Fruit fly (Drosophila melanogaster) whole organism, embryonic: ENCODE results near the gene CG3032.

ENCODE experiments used
- Atf-2 ChIP-seq: fragments of 200-800 bp; sonication (Bioruptor generic); optimal IDR thresholded peaks from 2 replicates; lab custom pipeline; 2016; ENCODE audit warnings: missing biosample characterization, missing genetic modification characterization
- Bdp1 ChIP-seq: fragments of 200-800 bp; sonication (Bioruptor generic); optimal IDR thresholded peaks from 3 replicates; lab custom pipeline; 2016; ENCODE audit warnings: missing biosample characterization, missing genetic modification characterization
- CG12659 ChIP-seq: fragments of 200-800 bp; sonication (Bioruptor generic); optimal IDR thresholded peaks from 3 replicates; lab custom pipeline; 2017; ENCODE audit warnings: mild to moderate bottlenecking, missing biosample characterization, missing genetic modification reagents, missing genetic modification characterization
- CG1602 ChIP-seq: fragments of 200-800 bp; sonication (Bioruptor generic); optimal IDR thresholded peaks from 3 replicates; lab custom pipeline; 2016; ENCODE audit warnings: missing biosample characterization, missing genetic modification characterization
- CG16813 ChIP-seq: fragments of 200-800 bp; sonication (Bioruptor generic); IDR thresholded peaks from 3 replicates; pipeline ENCODE4 v1.3.6; 2022; ENCODE audit warnings: missing biosample characterization, missing genetic modification characterization; ENCODE audit not compliant: partially characterized antibody
- CG17328 ChIP-seq: fragments of 200-800 bp; sonication (Bioruptor generic); IDR thresholded peaks from 2 replicates; pipeline ENCODE4 v1.3.6; 2022; ENCODE audit warnings: missing biosample characterization, missing genetic modification characterization
- CG2116 ChIP-seq: fragments of 200-800 bp; sonication (Bioruptor generic); optimal IDR thresholded peaks from 3 replicates; lab custom pipeline; 2018; ENCODE audit warnings: missing biosample characterization, mild to moderate bottlenecking, missing genetic modification characterization
- CG2712 ChIP-seq: fragments of 200-800 bp; optimal IDR thresholded peaks from 3 replicates; lab custom pipeline; 2019; ENCODE audit warnings: missing biosample characterization, mild to moderate bottlenecking, missing genetic modification characterization, moderate library complexity
- CG6254 ChIP-seq: fragments of 200-800 bp; sonication (Bioruptor generic); optimal IDR thresholded peaks from 3 replicates; lab custom pipeline; 2017; ENCODE audit warnings: mild to moderate bottlenecking, missing biosample characterization, missing genetic modification reagents, missing genetic modification characterization
- CG8388 ChIP-seq: fragments of 200-800 bp; sonication (Bioruptor generic); optimal IDR thresholded peaks from 2 replicates; lab custom pipeline; 2019; ENCODE audit warnings: missing biosample characterization, mild to moderate bottlenecking, missing genetic modification characterization, moderate library complexity
- CG8478 ChIP-seq: fragments of >200 bp; optimal IDR thresholded peaks from 2 replicates; lab custom pipeline; 2018
- CrebB ChIP-seq: fragments of 200-800 bp; sonication (Bioruptor generic); optimal IDR thresholded peaks from 3 replicates; lab custom pipeline; 2018; ENCODE audit warnings: missing biosample characterization, mild to moderate bottlenecking, missing genetic modification characterization
- Deaf1 ChIP-seq: fragments of 200-800 bp; optimal IDR thresholded peaks from 3 replicates; lab custom pipeline; 2019; ENCODE audit warnings: missing biosample characterization, mild to moderate bottlenecking, missing genetic modification characterization, moderate library complexity
- Dip2 ChIP-seq: fragments of 200-800 bp; sonication (Bioruptor generic); IDR thresholded peaks from 2 replicates; pipeline ENCODE4 v1.3.6; 2022; ENCODE audit warnings: missing biosample characterization, missing genetic modification characterization
- Dp ChIP-seq: fragments of 200-800 bp; sonication (Bioruptor generic); optimal IDR thresholded peaks from 2 replicates; lab custom pipeline; 2018; ENCODE audit warnings: missing biosample characterization, mild to moderate bottlenecking, missing genetic modification characterization, moderate library complexity
- Drgx ChIP-seq: fragments of 200-800 bp; sonication (Bioruptor generic); IDR thresholded peaks from 2 replicates; pipeline ENCODE4 v1.3.6; 2022; ENCODE audit warnings: missing biosample characterization, missing genetic modification characterization
- Nf-YC ChIP-seq: fragments of 200-800 bp; optimal IDR thresholded peaks from 3 replicates; lab custom pipeline; 2019; ENCODE audit warnings: missing biosample characterization, mild to moderate bottlenecking, missing genetic modification characterization, moderate library complexity
- Oli ChIP-seq: fragments of 200-800 bp; sonication (Bioruptor generic); optimal IDR thresholded peaks from 2 replicates; lab custom pipeline; 2018; ENCODE audit warnings: missing biosample characterization, mild to moderate bottlenecking, missing genetic modification characterization, moderate library complexity
- Sox102F ChIP-seq: fragments of 200-800 bp; sonication (Bioruptor generic); optimal IDR thresholded peaks from 2 replicates; lab custom pipeline; 2018; ENCODE audit warnings: missing biosample characterization, mild to moderate bottlenecking, missing genetic modification characterization, moderate library complexity
- Spps ChIP-seq: fragments of 200-800 bp; sonication (Bioruptor generic); optimal IDR thresholded peaks from 2 replicates; lab custom pipeline; 2018; ENCODE audit warnings: missing biosample characterization, mild to moderate bottlenecking, missing genetic modification characterization
- Ssrp ChIP-seq: fragments of 200-800 bp; sonication (Bioruptor generic); optimal IDR thresholded peaks from 2 replicates; lab custom pipeline; 2018; ENCODE audit warnings: missing biosample characterization, mild to moderate bottlenecking, missing genetic modification characterization, moderate library complexity
- Stat92E ChIP-seq, 3 experiments: fragments of >200 bp in 2 of 3; fragments of 200-800 bp in 1 of 3; sonication (Bioruptor generic) in 1 of 3; optimal IDR thresholded peaks; 2 replicates each; lab custom pipeline; 2017 to 2019; ENCODE audit warnings: missing biosample characterization in 3 of 3, missing genetic modification characterization in 3 of 3, mild to moderate bottlenecking in 1 of 3, moderate library complexity in 1 of 3
- amos ChIP-seq: fragments of 200-800 bp; sonication (Bioruptor generic); IDR thresholded peaks from 2 replicates; pipeline ENCODE4 v1.3.6; 2022; ENCODE audit warnings: missing biosample characterization, missing genetic modification characterization; ENCODE audit not compliant: partially characterized antibody
- btn ChIP-seq: fragments of 200-800 bp; sonication (Bioruptor generic); optimal IDR thresholded peaks from 2 replicates; lab custom pipeline; 2016; ENCODE audit warnings: missing biosample characterization, missing genetic modification characterization
- chinmo ChIP-seq: fragments of 200-800 bp; sonication (Bioruptor generic); IDR thresholded peaks from 4 replicates; pipeline ENCODE4 v1.3.6; 2022; ENCODE audit warnings: missing biosample characterization, missing genetic modification characterization; ENCODE audit not compliant: partially characterized antibody
- dan ChIP-seq: fragments of 200-800 bp; sonication (Bioruptor generic); IDR thresholded peaks from 2 replicates; pipeline ENCODE4 v1.3.6; 2022; ENCODE audit warnings: missing biosample characterization, missing genetic modification characterization
- fru ChIP-seq: fragments of >200 bp; optimal IDR thresholded peaks from 2 replicates; lab custom pipeline; 2017
- h ChIP-seq: fragments of >200 bp; optimal IDR thresholded peaks from 2 replicates; lab custom pipeline; 2017
- inv ChIP-seq: fragments of 200-800 bp; sonication (Bioruptor generic); IDR thresholded peaks from 2 replicates; pipeline ENCODE4 v1.3.6; 2022; ENCODE audit warnings: missing biosample characterization, missing genetic modification characterization; ENCODE audit not compliant: partially characterized antibody
- nerfin-2 ChIP-seq: fragments of 200-800 bp; sonication (Bioruptor generic); IDR thresholded peaks from 2 replicates; pipeline ENCODE4 v1.3.6; 2022; ENCODE audit warnings: missing biosample characterization, missing genetic modification characterization; ENCODE audit not compliant: partially characterized antibody
- pan ChIP-seq, 4 experiments: fragments of >200 bp in 3 of 4; fragments of 200-800 bp in 1 of 4; sonication (Bioruptor generic) in 1 of 4; optimal IDR thresholded peaks in 3 of 4; IDR thresholded peaks in 1 of 4; 2 replicates each; pipeline versions ENCODE4 v1.3.6 to Lab custom; 2017 to 2022; ENCODE audit warnings: missing biosample characterization in 2 of 4, missing genetic modification characterization in 2 of 4, mixed read lengths in 1 of 4
- pita ChIP-seq: fragments of 200-800 bp; sonication (Bioruptor generic); optimal IDR thresholded peaks from 2 replicates; lab custom pipeline; 2017; ENCODE audit warnings: missing biosample characterization, mild to moderate bottlenecking, missing genetic modification characterization
- prd ChIP-seq, 3 experiments: fragments of >200 bp in 2 of 3; fragments of 200-800 bp in 1 of 3; sonication (Bioruptor generic) in 1 of 3; optimal IDR thresholded peaks in 2 of 3; IDR thresholded peaks in 1 of 3; 2 replicates in 2 of 3; 3 replicates in 1 of 3; pipeline versions ENCODE4 v1.3.6 to Lab custom; 2017 to 2022; ENCODE audit warnings: missing biosample characterization in 1 of 3, missing genetic modification characterization in 1 of 3
- scrt ChIP-seq: fragments of 200-800 bp; sonication (Bioruptor generic); optimal IDR thresholded peaks from 2 replicates; lab custom pipeline; 2018; ENCODE audit warnings: missing biosample characterization, mild to moderate bottlenecking, missing genetic modification characterization, moderate library complexity
- sens-2 ChIP-seq: fragments of 200-800 bp; sonication (Bioruptor generic); IDR thresholded peaks from 2 replicates; pipeline ENCODE4 v1.3.6; 2022; ENCODE audit warnings: missing biosample characterization, missing genetic modification characterization
- so ChIP-seq: fragments of 200-800 bp; sonication (Bioruptor generic); IDR thresholded peaks from 3 replicates; pipeline ENCODE4 v1.3.6; 2022; ENCODE audit warnings: missing biosample characterization, missing genetic modification characterization
- sr ChIP-seq: fragments of 200-800 bp; sonication (Bioruptor generic); IDR thresholded peaks from 3 replicates; pipeline ENCODE4 v1.3.6; 2022; ENCODE audit warnings: missing biosample characterization, missing genetic modification characterization
- sug ChIP-seq: fragments of 200-800 bp; optimal IDR thresholded peaks from 2 replicates; lab custom pipeline; 2019; ENCODE audit warnings: missing biosample characterization, mild to moderate bottlenecking, missing genetic modification characterization, moderate library complexity
- tap ChIP-seq: fragments of 200-800 bp; optimal IDR thresholded peaks from 3 replicates; lab custom pipeline; 2019; ENCODE audit warnings: missing biosample characterization, mild to moderate bottlenecking, missing genetic modification characterization, moderate library complexity
- tin ChIP-seq: fragments of 200-800 bp; sonication (Bioruptor generic); optimal IDR thresholded peaks from 3 replicates; lab custom pipeline; 2016; ENCODE audit warnings: missing biosample characterization, missing genetic modification characterization
- wor ChIP-seq: fragments of 200-800 bp; sonication (Bioruptor generic); IDR thresholded peaks from 2 replicates; pipeline ENCODE4 v1.3.6; 2022; ENCODE audit warnings: missing biosample characterization, missing genetic modification characterization

Gene CG3032

DNA sequence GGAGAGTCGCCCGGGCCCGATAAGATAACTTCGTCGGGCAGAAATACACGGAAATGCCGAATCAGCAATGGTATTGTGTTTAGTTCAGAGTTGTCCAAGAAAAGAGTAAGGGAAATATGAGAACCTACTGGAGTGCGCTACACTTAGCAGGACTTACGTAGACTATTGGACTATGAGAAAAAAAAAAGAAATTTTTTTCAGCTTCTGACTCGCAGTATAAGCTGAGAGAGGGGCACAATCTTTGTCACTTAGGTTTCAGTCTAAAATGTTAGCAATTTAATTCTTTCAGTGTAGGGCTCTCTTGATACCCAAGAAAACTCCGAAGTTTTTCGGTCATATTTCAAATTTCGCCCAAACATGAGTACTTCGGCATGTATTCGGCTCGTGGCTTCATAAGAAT lies 19.9 kb downstream of the CG3032 start (continued):
- TF ChIP-seq sr (GFP tag; lab: Robert Waterston, UW) (peak; percentile 51; the same call in 1 of the 3 replicates), Nf-YC (tag; lab: Kevin White, UChicago) (no peak), Oli (tag; lab: Kevin White, UChicago) (peak; percentile 70), btn (GFP tag; lab: Kevin White, UChicago) (peak; percentile 35), Dip2 (GFP tag; lab: Robert Waterston, UW) (no peak), fru (lab: Kevin White, UChicago) (no peak), Atf-2 (GFP tag; lab: Kevin White, UChicago) (peak; percentile 46), CG1602 (GFP tag; lab: Kevin White, UChicago) (peak; percentile 56), CG6254 (GFP tag; lab: Kevin White, UChicago) (no peak), dan (GFP tag; lab: Robert Waterston, UW) (0 out of 2 replicates have a peak, but pooled peaks have one; percentile 22), h (no peak), CG2116 (GFP tag; lab: Kevin White, UChicago) (peak; percentile 13), Bdp1 (GFP tag; lab: Kevin White, UChicago) (peak; percentile 56), nerfin-2 (GFP tag; lab: Robert Waterston, UW) (no peak), inv (GFP tag; lab: Robert Waterston, UW) (no peak), sens-2 (GFP tag; lab: Robert Waterston, UW) (peak; percentile 72; the same call in 1 of the 2 replicates), so (GFP tag; lab: Robert Waterston, UW) (peak; percentile 77; the same call in 2 of the 3 replicates), CG17328 (peak; percentile 77), pita (GFP tag; lab: Kevin White, UChicago) (no peak), wor (GFP tag; lab: Robert Waterston, UW) (peak; percentile 63), Sox102F (GFP tag; lab: Kevin White, UChicago) (peak; percentile 76), CG8478 (lab: Kevin White, UChicago) (no peak), scrt (GFP tag; lab: Kevin White, UChicago) (peak; percentile 55), CG16813 (GFP tag; lab: Robert Waterston, UW) (no peak), CG8388 (GFP tag; lab: Kevin White, UChicago) (peak; percentile 48), pan (optimal IDR thresholded peaks at IDR 0.05; lab: Kevin White, UChicago) (no peak), pan (GFP tag; optimal IDR thresholded peaks at IDR 0.05 in 1 of 2, IDR thresholded peaks at IDR 0.05 in 1 of 2) (peak in 1 of 2 experiments; percentile 85), prd (optimal IDR thresholded peaks at IDR 0.05; lab: Kevin White, UChicago) (no peak), prd (GFP tag; IDR thresholded peaks at IDR 0.05; lab: Robert Waterston, UW) (peak; percentile 90), tin (GFP tag; lab: Kevin White, UChicago) (peak; percentile 55), Spps (no peak), Dp (no peak), Stat92E (GFP tag; optimal IDR thresholded peaks at IDR 0.05; lab: Kevin White, UChicago) (no peak), CG2712 (tag; lab: Kevin White, UChicago) (peak; percentile 55), CrebB (tag; lab: Kevin White, UChicago) (peak; percentile 49), Ssrp (tag; lab: Kevin White, UChicago) (peak; percentile 31), CG12659 (GFP tag; lab: Kevin White, UChicago) (peak; percentile 67)

DNA sequence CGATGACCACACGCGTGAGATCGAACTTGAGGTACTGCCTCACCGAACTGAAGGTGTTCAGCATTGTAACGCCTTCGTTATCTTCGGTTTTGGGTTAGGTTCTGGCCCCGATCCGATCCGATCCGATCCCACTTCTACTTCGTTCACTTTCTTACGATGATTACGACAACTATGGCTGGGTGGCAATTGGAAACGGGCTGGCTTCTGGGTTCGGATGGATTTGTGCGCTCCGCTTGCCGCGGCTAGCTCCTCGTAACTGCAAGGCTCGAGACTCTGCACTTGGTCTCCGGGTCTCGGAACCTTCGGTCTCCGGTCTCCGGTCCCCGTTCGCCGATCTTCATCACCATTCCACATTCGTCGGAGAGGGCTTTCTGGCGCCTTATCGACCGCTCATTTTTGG lies 20.3 kb downstream of the CG3032 start, which contains the start of gene Inx7:
Gene Inx7, minus strand, starts transcription at position 263 of the 400 bp plus-strand sequence.
- TF ChIP-seq Deaf1 (tag; lab: Kevin White, UChicago), result peak; percentile 92
- TF ChIP-seq sug (tag; lab: Kevin White, UChicago), result peak; percentile 10
- no peak for TF ChIP-seq amos (GFP tag; lab: Robert Waterston, UW)
- 0 out of 4 replicates have a peak, but pooled peaks have one; percentile 29 for TF ChIP-seq chinmo
- TF ChIP-seq Drgx (GFP tag; lab: Robert Waterston, UW), result no peak
- TF ChIP-seq tap (tag; lab: Kevin White, UChicago), result no peak
